Fruit fly (Drosophila melanogaster) Kc167 (cell line): ENCODE measurements around the gene aph-1.

ENCODE experiments used
- Myc ChIP-seq: fragments of >200 bp; optimal IDR thresholded peaks from 2 replicates; lab custom pipeline; 2017; ENCODE audit warnings: missing external identifiers
- Sin3A ChIP-seq: fragments of >200 bp; optimal IDR thresholded peaks from 2 replicates; lab custom pipeline; 2018; ENCODE audit warnings: missing external identifiers
- insv ChIP-seq: fragments of >200 bp; optimal IDR thresholded peaks from 3 replicates; lab custom pipeline; 2018; ENCODE audit warnings: missing external identifiers
- psq ChIP-seq: fragments of >200 bp; optimal IDR thresholded peaks from 2 replicates; lab custom pipeline; 2017; ENCODE audit warnings: missing external identifiers

- TF ChIP-seq psq (no peak), insv (lab: Kevin White, UChicago) (no peak), Sin3A (lab: Kevin White, UChicago) (no peak), Myc (lab: Kevin White, UChicago) (no peak)
Observed at dm6 chr2L:2804634-2805311, 38.7 kb downstream of the aph-1 start, which contains the start of gene daw.
